Fruit fly (Drosophila melanogaster): ENCODE measurements around the gene CG15864.
A peak's percentile ranks its signal among the peaks of the same experiment; 100 is the strongest.

Gene CG15864

DNA sequence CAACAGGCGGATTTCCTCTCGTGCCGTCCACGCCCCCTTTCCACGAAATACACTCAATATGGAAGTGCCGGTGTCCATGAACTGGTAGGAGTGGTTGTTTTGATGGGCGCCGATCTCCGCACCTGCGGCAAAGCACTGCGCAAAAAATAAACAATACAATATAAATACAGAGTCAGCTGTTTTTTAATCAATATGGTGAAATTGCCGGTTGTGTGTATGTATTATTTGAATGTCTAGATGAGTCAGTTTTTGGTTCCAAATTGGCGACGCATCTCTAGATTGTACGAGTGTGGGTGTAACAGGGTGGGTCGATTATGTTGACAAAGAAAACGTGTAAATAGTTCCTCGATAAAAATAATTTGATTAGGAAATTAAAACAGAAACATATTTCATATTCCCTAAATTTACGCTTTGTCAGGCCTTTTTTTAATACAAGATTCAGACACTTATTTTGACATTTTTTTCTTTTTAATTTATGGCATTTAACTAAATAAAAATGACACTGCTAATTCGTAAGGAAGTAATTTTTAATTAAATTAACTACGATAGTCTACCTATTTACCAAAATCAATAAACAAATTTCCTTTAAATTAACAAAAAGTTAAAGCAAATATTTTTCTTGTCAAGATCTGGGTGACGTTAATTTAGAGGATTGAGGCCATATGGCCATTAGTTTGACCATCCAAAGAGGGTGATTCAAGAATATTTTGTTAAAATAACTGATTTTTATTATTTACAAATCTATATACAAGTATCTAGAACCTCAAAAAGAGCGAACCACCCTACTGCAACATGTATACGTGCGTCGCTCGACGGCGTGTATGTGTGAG, 8.6 kb upstream of the CG15864 start (continued):
- TF ChIP-seq rib (GFP tag; IDR thresholded peaks at IDR 0.05) (peak; percentile 41; the same call in 1 of the 2 replicates), Dek (tag; optimal IDR thresholded peaks at IDR 0.05) (peak; percentile 87), HHEX (GFP tag; optimal IDR thresholded peaks at IDR 0.05) (peak; percentile 90), CG17328 (GFP tag; IDR thresholded peaks at IDR 0.05) (peak; percentile 73), CG4854 (GFP tag; optimal IDR thresholded peaks at IDR 0.05) (peak; percentile 54), yki (optimal IDR thresholded peaks at IDR 0.05) (no peak), ATbp (GFP tag; optimal IDR thresholded peaks at IDR 0.05) (peak; percentile 84), tin (GFP tag; optimal IDR thresholded peaks at IDR 0.05) (peak; percentile 82), Max (GFP tag; optimal IDR thresholded peaks at IDR 0.05) (peak; percentile 90), esg (GFP tag; conservative IDR thresholded peaks at IDR 0.05) (no peak; the same call in none of the 2 replicates), Ssrp (tag; optimal IDR thresholded peaks at IDR 0.05) (peak; percentile 87), fru (optimal IDR thresholded peaks at IDR 0.05) (no peak), Optix (GFP tag; IDR thresholded peaks at IDR 0.05) (0 out of 3 replicates have a peak, but pooled peaks have one; percentile 33), fd3F (GFP tag; optimal IDR thresholded peaks at IDR 0.05) (peak; percentile 83), CG13424 (tag; optimal IDR thresholded peaks at IDR 0.05) (peak; percentile 94), CG14710 (tag; optimal IDR thresholded peaks at IDR 0.05) (peak; percentile 91), wdn (GFP tag; IDR thresholded peaks at IDR 0.05) (no peak; the same call in 1 of the 2 replicates), CG18262 (tag; optimal IDR thresholded peaks at IDR 0.05) (peak; percentile 97), Xrp1 (GFP tag; IDR thresholded peaks at IDR 0.05) (peak; percentile 75), Drgx (GFP tag; IDR thresholded peaks at IDR 0.05) (peak; percentile 73), eyg (GFP tag; optimal IDR thresholded peaks at IDR 0.05) (peak; percentile 71), cwo (GFP tag; optimal IDR thresholded peaks at IDR 0.05) (peak; percentile 87), CG17361 (GFP tag; IDR thresholded peaks at IDR 0.05) (peak; percentile 99), Lim3 (GFP tag; IDR thresholded peaks at IDR 0.05) (no peak), CG18599 (GFP tag; optimal IDR thresholded peaks at IDR 0.05) (peak; percentile 91), CG10321 (GFP tag; IDR thresholded peaks at IDR 0.05) (no peak), bowl (GFP tag; IDR thresholded peaks at IDR 0.05) (no peak), Lpt (GFP tag; optimal IDR thresholded peaks at IDR 0.05) (no peak), CG9797 (GFP tag; optimal IDR thresholded peaks at IDR 0.05) (no peak), CG15011 (GFP tag; optimal IDR thresholded peaks at IDR 0.05) (peak; percentile 91), CG7556 (GFP tag; optimal IDR thresholded peaks at IDR 0.05) (peak; percentile 98), Side (GFP tag; optimal IDR thresholded peaks at IDR 0.05) (peak; percentile 68), B-H1 (GFP tag; IDR thresholded peaks at IDR 0.05) (peak; percentile 61; the same call in 2 of the 3 replicates), ash1 (GFP tag; optimal IDR thresholded peaks at IDR 0.05) (no peak), CG11696 (GFP tag; IDR thresholded peaks at IDR 0.05) (peak; percentile 25; the same call in 1 of the 2 replicates), CG1792 (GFP tag; optimal IDR thresholded peaks at IDR 0.05) (no peak), CG2116 (GFP tag; optimal IDR thresholded peaks at IDR 0.05) (peak; percentile 71), Dip3 (GFP tag; optimal IDR thresholded peaks at IDR 0.05) (peak; percentile 68), Spps (tag; optimal IDR thresholded peaks at IDR 0.05) (peak; percentile 64), ERR (GFP tag; optimal IDR thresholded peaks at IDR 0.05) (no peak), toy (GFP tag; IDR thresholded peaks at IDR 0.05) (no peak), Usf (GFP tag; optimal IDR thresholded peaks at IDR 0.05) (peak; percentile 75), CG10654 (GFP tag; optimal IDR thresholded peaks at IDR 0.05) (peak; percentile 74), klu (GFP tag; IDR thresholded peaks at IDR 0.05) (peak; percentile 57), al (GFP tag; IDR thresholded peaks at IDR 0.05) (peak; percentile 66), CG2875 (GFP tag; optimal IDR thresholded peaks at IDR 0.05) (peak; percentile 84), CG42726 (GFP tag; IDR thresholded peaks at IDR 0.05; ENCODE audit: partially characterized antibody) (no peak), CG10959 (GFP tag; IDR thresholded peaks at IDR 0.05) (peak; percentile 41; the same call in 1 of the 2 replicates), CG8290 (GFP tag; optimal IDR thresholded peaks at IDR 0.05) (no peak), CG8290 (tag; optimal IDR thresholded peaks at IDR 0.05) (peak; percentile 57 to 70)
